Worm (Caenorhabditis elegans) whole organism, late embryonic: ENCODE results near the gene vps-54.

Experiments
- F13H6.1 ChIP-seq: sonication (generic microtip); optimal IDR thresholded peaks from 2 replicates; lab custom pipeline; 2016; ENCODE audit warnings: missing genetic modification characterization, missing compliant biosample characterization
- K02D7.2 ChIP-seq: sonication (generic microtip); optimal IDR thresholded peaks from 2 replicates; lab custom pipeline; 2017; ENCODE audit warnings: mild to moderate bottlenecking, missing genetic modification characterization, missing compliant biosample characterization
- Y22D7AL.16 ChIP-seq: sonication (generic microtip); optimal IDR thresholded peaks from 2 replicates; lab custom pipeline; 2016; ENCODE audit warnings: missing genetic modification characterization, missing compliant biosample characterization
- ahr-1 ChIP-seq: sonication (generic microtip); optimal IDR thresholded peaks from 2 replicates; lab custom pipeline; 2016; ENCODE audit warnings: missing genetic modification characterization, missing compliant biosample characterization
- ama-1 ChIP-seq: fragments of 150-350 bp; optimal IDR thresholded peaks from 2 replicates; lab custom pipeline; 2014
- ceh-14 ChIP-seq: sonication (generic microtip); optimal IDR thresholded peaks from 2 replicates; lab custom pipeline; 2016; ENCODE audit warnings: missing genotype, missing genetic modification characterization, missing compliant biosample characterization
- ceh-18 ChIP-seq: sonication (generic microtip); optimal IDR thresholded peaks from 2 replicates; lab custom pipeline; 2016; ENCODE audit warnings: missing genetic modification characterization, missing compliant biosample characterization
- ceh-19 ChIP-seq: fragments of 200-800 bp; sonication (Bioruptor generic); optimal IDR thresholded peaks from 2 replicates; lab custom pipeline; 2018; ENCODE audit warnings: mild to moderate bottlenecking, missing genetic modification characterization, missing compliant biosample characterization
- ceh-2 ChIP-seq: sonication (generic microtip); optimal IDR thresholded peaks from 2 replicates; lab custom pipeline; 2016; ENCODE audit warnings: missing genotype, missing genetic modification characterization, missing compliant biosample characterization
- ceh-22 ChIP-seq: sonication (generic microtip); optimal IDR thresholded peaks from 2 replicates; lab custom pipeline; 2017; ENCODE audit warnings: missing biosample characterization, missing genetic modification characterization
- ceh-30 ChIP-seq: fragments of 150-350 bp; optimal IDR thresholded peaks from 2 replicates; lab custom pipeline; 2014; ENCODE audit warnings: missing biosample characterization, missing genetic modification characterization
- ceh-31 ChIP-seq: sonication (generic microtip); optimal IDR thresholded peaks from 2 replicates; lab custom pipeline; 2016; ENCODE audit warnings: missing genetic modification characterization, missing compliant biosample characterization
- ceh-34 ChIP-seq: sonication (generic microtip); optimal IDR thresholded peaks from 2 replicates; lab custom pipeline; 2016; ENCODE audit warnings: mild to moderate bottlenecking, missing genetic modification characterization, missing compliant biosample characterization
- ceh-45 ChIP-seq: fragments of 200-800 bp; sonication (Bioruptor generic); IDR thresholded peaks from 2 replicates; pipeline ENCODE4 v1.3.6; 2022; ENCODE audit warnings: missing genetic modification reagents, missing genetic modification characterization, missing compliant biosample characterization
- che-1 ChIP-seq: sonication (generic microtip); optimal IDR thresholded peaks from 2 replicates; lab custom pipeline; 2016; ENCODE audit warnings: mild to moderate bottlenecking, missing genetic modification characterization, missing compliant biosample characterization
- dmd-4 ChIP-seq: sonication (generic microtip); optimal IDR thresholded peaks from 2 replicates; lab custom pipeline; 2016; ENCODE audit warnings: borderline replicate concordance, missing genetic modification characterization, missing compliant biosample characterization
- dve-1 ChIP-seq: sonication (generic microtip); optimal IDR thresholded peaks from 2 replicates; lab custom pipeline; 2017; ENCODE audit warnings: antibody characterized with exemption, mild to moderate bottlenecking, missing genetic modification characterization, missing compliant biosample characterization
- elt-2 ChIP-seq: sonication (generic microtip); optimal IDR thresholded peaks from 2 replicates; lab custom pipeline; 2016; ENCODE audit warnings: missing genetic modification reagents, missing genetic modification characterization, missing compliant biosample characterization
- elt-4 ChIP-seq: sonication (generic microtip); optimal IDR thresholded peaks from 2 replicates; lab custom pipeline; 2016; ENCODE audit warnings: missing genetic modification characterization, missing compliant biosample characterization
- ets-4 ChIP-seq: sonication (generic microtip); optimal IDR thresholded peaks from 2 replicates; lab custom pipeline; 2016; ENCODE audit warnings: missing genetic modification characterization, missing compliant biosample characterization
- fkh-10 ChIP-seq: fragments of 150-350 bp; optimal IDR thresholded peaks from 2 replicates; lab custom pipeline; 2014; ENCODE audit warnings: missing biosample characterization, missing genetic modification reagents, missing genetic modification characterization
- fkh-6 ChIP-seq: sonication (generic microtip); optimal IDR thresholded peaks from 2 replicates; lab custom pipeline; 2016; ENCODE audit warnings: missing genetic modification characterization, missing compliant biosample characterization
- hlh-13 ChIP-seq: fragments of 200-800 bp; sonication (Bioruptor generic); optimal IDR thresholded peaks from 2 replicates; lab custom pipeline; 2018; ENCODE audit warnings: mild to moderate bottlenecking, missing genetic modification characterization, missing compliant biosample characterization
- hlh-15 ChIP-seq: sonication (generic microtip); optimal IDR thresholded peaks from 2 replicates; lab custom pipeline; 2016; ENCODE audit warnings: missing genetic modification characterization, missing compliant biosample characterization
- hlh-30 ChIP-seq: sonication (generic microtip); optimal IDR thresholded peaks from 2 replicates; lab custom pipeline; 2017; ENCODE audit warnings: antibody characterized with exemption, missing genetic modification characterization, missing compliant biosample characterization; ENCODE audit not compliant: insufficient read depth
- hlh-6 ChIP-seq: sonication (generic microtip); optimal IDR thresholded peaks from 2 replicates; lab custom pipeline; 2016; ENCODE audit warnings: missing genotype, missing genetic modification characterization, missing compliant biosample characterization
- hlh-8 ChIP-seq: sonication (generic microtip); optimal IDR thresholded peaks from 2 replicates; lab custom pipeline; 2016; ENCODE audit warnings: missing genotype, missing genetic modification characterization, missing compliant biosample characterization
- madf-2 ChIP-seq: sonication (generic microtip); optimal IDR thresholded peaks from 2 replicates; lab custom pipeline; 2017; ENCODE audit warnings: missing genetic modification characterization, missing compliant biosample characterization
- mec-3 ChIP-seq: sonication (generic microtip); optimal IDR thresholded peaks from 2 replicates; lab custom pipeline; 2016; ENCODE audit warnings: borderline replicate concordance, missing genetic modification characterization, missing compliant biosample characterization
- nfya-1 ChIP-seq: sonication (generic microtip); optimal IDR thresholded peaks from 2 replicates; lab custom pipeline; 2017; ENCODE audit warnings: missing genetic modification characterization, mild to moderate bottlenecking, missing compliant biosample characterization, antibody characterized with exemption, moderate library complexity
- nhr-11 ChIP-seq: fragments of 150-350 bp; optimal IDR thresholded peaks from 2 replicates; lab custom pipeline; 2014; ENCODE audit warnings: missing biosample characterization, missing genetic modification characterization
- nhr-232 ChIP-seq: sonication (generic microtip); optimal IDR thresholded peaks from 2 replicates; lab custom pipeline; 2016; ENCODE audit warnings: missing genetic modification characterization, missing compliant biosample characterization
- odd-2 ChIP-seq: sonication (generic microtip); optimal IDR thresholded peaks from 2 replicates; lab custom pipeline; 2017; ENCODE audit warnings: antibody characterized with exemption, mild to moderate bottlenecking, missing genetic modification characterization, missing compliant biosample characterization
- pha-2 ChIP-seq: sonication (generic microtip); optimal IDR thresholded peaks from 2 replicates; lab custom pipeline; 2017; ENCODE audit warnings: mild to moderate bottlenecking, missing genetic modification characterization, missing compliant biosample characterization
- pha-4 ChIP-seq: fragments of 150-350 bp; optimal IDR thresholded peaks from 2 replicates; lab custom pipeline; 2018; ENCODE audit warnings: missing biosample characterization, missing genetic modification reagents, missing genetic modification characterization
- pqm-1 ChIP-seq: sonication (generic microtip); optimal IDR thresholded peaks from 2 replicates; lab custom pipeline; 2016; ENCODE audit warnings: missing genetic modification characterization, missing compliant biosample characterization
- pros-1 ChIP-seq: fragments of 150-350 bp; optimal IDR thresholded peaks from 2 replicates; lab custom pipeline; 2014; ENCODE audit warnings: missing biosample characterization, missing genetic modification reagents, missing genetic modification characterization
- ref-2 ChIP-seq: sonication (generic microtip); optimal IDR thresholded peaks from 2 replicates; lab custom pipeline; 2016; ENCODE audit warnings: missing genetic modification characterization, missing compliant biosample characterization
- sdc-2 ChIP-seq: sonication (generic microtip); optimal IDR thresholded peaks from 2 replicates; lab custom pipeline; 2016; ENCODE audit warnings: missing genotype, missing genetic modification characterization, missing compliant biosample characterization
- sox-4 ChIP-seq: sonication (generic microtip); optimal IDR thresholded peaks from 2 replicates; lab custom pipeline; 2017; ENCODE audit warnings: mild to moderate bottlenecking, missing genetic modification characterization, inconsistent platforms, missing compliant biosample characterization
- syd-9 ChIP-seq: sonication (generic microtip); optimal IDR thresholded peaks from 2 replicates; lab custom pipeline; 2016; ENCODE audit warnings: mild to moderate bottlenecking, missing genetic modification characterization, moderate library complexity, missing compliant biosample characterization
- tbx-7 ChIP-seq: sonication (generic microtip); optimal IDR thresholded peaks from 2 replicates; lab custom pipeline; 2016; ENCODE audit warnings: missing genotype, missing genetic modification characterization, missing compliant biosample characterization
- ttx-3 ChIP-seq: sonication (generic microtip); optimal IDR thresholded peaks from 2 replicates; lab custom pipeline; 2016; ENCODE audit warnings: missing genetic modification reagents, missing genetic modification characterization, missing compliant biosample characterization
- unc-3 ChIP-seq, 2 experiments: fragments of 200-800 bp in 1 of 2; sonication (Bioruptor generic) in 1 of 2; sonication (generic microtip) in 1 of 2; conservative IDR thresholded peaks in 1 of 2; optimal IDR thresholded peaks in 1 of 2; 2 replicates each; pipeline versions ENCODE4 v1.3.6 to Lab custom; 2016 to 2022; ENCODE audit warnings: missing compliant biosample characterization in 2 of 2, missing genetic modification characterization in 2 of 2, missing genetic modification reagents in 1 of 2
- unc-42 ChIP-seq: sonication (generic microtip); optimal IDR thresholded peaks from 2 replicates; lab custom pipeline; 2016; ENCODE audit warnings: missing genotype, missing genetic modification characterization, missing compliant biosample characterization
- unc-55 ChIP-seq: sonication (generic microtip); optimal IDR thresholded peaks from 2 replicates; lab custom pipeline; 2017; ENCODE audit warnings: missing biosample characterization, missing genetic modification reagents, missing genetic modification characterization
- unc-86 ChIP-seq: sonication (generic microtip); optimal IDR thresholded peaks from 2 replicates; lab custom pipeline; 2016; ENCODE audit warnings: missing genetic modification characterization, missing compliant biosample characterization
- zip-5 ChIP-seq: sonication (generic microtip); optimal IDR thresholded peaks from 2 replicates; lab custom pipeline; 2016; ENCODE audit warnings: missing genetic modification characterization, missing compliant biosample characterization

The vps-54 gene

ce11 chrV:10529600-10529999, 46.6 kb downstream of the vps-54 start:
- TF ChIP-seq unc-3 (GFP tag; conservative IDR thresholded peaks at IDR 0.05; lab: Robert Waterston, UW) (no peak), unc-3 (tag; optimal IDR thresholded peaks at IDR 0.05; lab: Kevin White, UChicago) (no peak), odd-2 (no peak), ceh-19 (no peak), ama-1 (lab: Kevin White, UChicago) (no peak), hlh-30 (no peak), nhr-11 (tag; lab: Kevin White, UChicago) (no peak), dve-1 (tag; lab: Kevin White, UChicago) (no peak), madf-2 (tag; lab: Kevin White, UChicago) (no peak), unc-42 (tag; lab: Kevin White, UChicago) (no peak), ceh-18 (tag; lab: Kevin White, UChicago) (no peak), hlh-13 (GFP tag; lab: Kevin White, UChicago) (no peak), zip-5 (tag; lab: Kevin White, UChicago) (no peak), mec-3 (no peak), elt-4 (no peak)
- TF ChIP-seq, all 69 proteins: peak for 0

DNA sequence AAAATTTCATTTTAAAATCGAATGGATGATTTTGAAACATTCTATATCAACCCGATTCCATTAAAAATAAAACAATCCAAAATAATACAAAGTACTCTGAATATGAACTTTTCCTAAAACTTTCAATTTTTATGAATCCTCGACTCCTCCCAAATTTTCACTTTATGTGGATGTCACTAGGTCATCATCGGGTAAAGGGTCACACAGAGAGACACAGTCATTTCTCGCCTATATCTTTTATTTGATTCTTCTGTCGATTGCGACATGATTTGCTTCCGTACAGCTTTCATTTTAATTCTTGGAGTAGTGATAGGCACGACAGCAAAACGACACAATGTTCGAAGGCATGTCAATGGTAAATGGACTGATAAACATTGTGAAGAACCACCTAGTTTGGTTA, 47.7 kb downstream of the vps-54 start, which contains the start of gene F25D1.3:
Gene F25D1.3, plus strand, starts transcription at position 225 of the 400 bp plus-strand sequence.
- TF ChIP-seq unc-3 (GFP tag; conservative IDR thresholded peaks at IDR 0.05; lab: Robert Waterston, UW) (no peak), unc-3 (tag; optimal IDR thresholded peaks at IDR 0.05; lab: Kevin White, UChicago) (no peak), ceh-34 (tag; lab: Kevin White, UChicago) (no peak), ceh-19 (no peak), fkh-6 (tag; lab: Kevin White, UChicago) (no peak), syd-9 (tag; lab: Kevin White, UChicago) (no peak), che-1 (tag; lab: Kevin White, UChicago) (no peak), pqm-1 (tag; lab: Kevin White, UChicago) (no peak), dve-1 (tag; lab: Kevin White, UChicago) (no peak)
- TF ChIP-seq, all 69 proteins: peak for 0

- TF ChIP-seq hlh-8 (peak; percentile 82), dmd-4 (tag; lab: Kevin White, UChicago) (no peak), fkh-10 (GFP tag; lab: Kevin White, UChicago) (no peak), che-1 (tag; lab: Kevin White, UChicago) (no peak), pros-1 (no peak), zip-5 (tag; lab: Kevin White, UChicago) (peak; percentile 62), hlh-15 (tag; lab: Kevin White, UChicago) (peak; percentile 1), ceh-34 (tag; lab: Kevin White, UChicago) (peak; percentile 48), nhr-11 (tag; lab: Kevin White, UChicago) (no peak), ahr-1 (tag; lab: Kevin White, UChicago) (no peak), fkh-6 (tag; lab: Kevin White, UChicago) (peak; percentile 52), ets-4 (tag; lab: Kevin White, UChicago) (peak; percentile 89), unc-86 (tag; lab: Kevin White, UChicago) (no peak), K02D7.2 (tag; lab: Kevin White, UChicago) (no peak), tbx-7 (tag; lab: Kevin White, UChicago) (peak; percentile 88), ceh-45 (GFP tag; lab: Robert Waterston, UW) (no peak), hlh-6 (tag; lab: Kevin White, UChicago) (peak; percentile 7), ttx-3 (tag; lab: Kevin White, UChicago) (peak; percentile 25), odd-2 (no peak), ceh-31 (tag; lab: Kevin White, UChicago) (peak; percentile 94), unc-3 (GFP tag; conservative IDR thresholded peaks at IDR 0.05; lab: Robert Waterston, UW) (no peak), unc-3 (tag; optimal IDR thresholded peaks at IDR 0.05; lab: Kevin White, UChicago) (no peak), ceh-2 (peak; percentile 91), ceh-22 (no peak), ceh-14 (tag; lab: Kevin White, UChicago) (no peak), elt-2 (peak; percentile 78), sox-4 (tag; lab: Kevin White, UChicago) (no peak), hlh-13 (GFP tag; lab: Kevin White, UChicago) (no peak), pha-4 (no peak), ceh-30 (tag; lab: Kevin White, UChicago) (no peak), pha-2 (tag; lab: Kevin White, UChicago) (no peak), sdc-2 (tag; lab: Kevin White, UChicago) (peak; percentile 22), unc-55 (GFP tag; lab: Kevin White, UChicago) (no peak), nfya-1 (peak; percentile 8), ref-2 (peak; percentile 88), nhr-232 (tag; lab: Kevin White, UChicago) (no peak), Y22D7AL.16 (tag; lab: Kevin White, UChicago) (no peak), F13H6.1 (tag; lab: Kevin White, UChicago) (peak; percentile 65), unc-42 (tag; lab: Kevin White, UChicago) (peak; percentile 22)
Measured at ce11 chrV:10525902-10526301, 50.3 kb downstream of the vps-54 start, which contains the start of the genes C35A5.8 and hda-11. Gene C35A5.8, minus strand, starts transcription at chrV:10525908. Gene hda-11, plus strand, starts transcription at chrV:10526184.
